Fruit fly (Drosophila melanogaster) whole organism, pupa: Measurements from ENCODE around the gene nwk.

Experiments used
- CG12605 ChIP-seq: fragments of 200-800 bp; sonication (Bioruptor generic); IDR thresholded peaks from 2 replicates; pipeline ENCODE4 v1.3.6; 2022; ENCODE audit warnings: missing biosample characterization, missing genetic modification characterization
- CG13204 ChIP-seq: fragments of 200-800 bp; sonication (Bioruptor generic); optimal IDR thresholded peaks from 2 replicates; lab custom pipeline; 2018; ENCODE audit warnings: missing biosample characterization, mild to moderate bottlenecking, missing genetic modification characterization, moderate library complexity
- CG4496 ChIP-seq: fragments of 200-800 bp; sonication (Bioruptor generic); IDR thresholded peaks from 3 replicates; pipeline ENCODE4 v1.3.6; 2022; ENCODE audit warnings: missing biosample characterization, missing genetic modification characterization
- CG8301 ChIP-seq: fragments of 200-800 bp; sonication (Bioruptor generic); optimal IDR thresholded peaks from 2 replicates; lab custom pipeline; 2018; ENCODE audit warnings: missing biosample characterization, mild to moderate bottlenecking, missing genetic modification characterization
- D1 ChIP-seq: fragments of 200-800 bp; sonication (Bioruptor generic); optimal IDR thresholded peaks from 2 replicates; lab custom pipeline; 2018; ENCODE audit warnings: missing biosample characterization, mild to moderate bottlenecking, missing genetic modification characterization, moderate library complexity
- EcR ChIP-seq: fragments of 200-800 bp; sonication (Bioruptor generic); optimal IDR thresholded peaks from 3 replicates; lab custom pipeline; 2019; ENCODE audit warnings: missing biosample characterization, missing genetic modification characterization, mild to moderate bottlenecking, moderate library complexity, missing genetic modification reagents
- Ets98B ChIP-seq: fragments of 200-800 bp; sonication (Bioruptor generic); IDR thresholded peaks from 2 replicates; pipeline ENCODE4 v1.3.6; 2022; ENCODE audit warnings: missing biosample characterization, missing genetic modification characterization
- Snoo ChIP-seq: fragments of 200-800 bp; sonication (Bioruptor generic); optimal IDR thresholded peaks from 3 replicates; lab custom pipeline; 2017; ENCODE audit warnings: missing biosample characterization, mild to moderate bottlenecking, missing genetic modification characterization, inconsistent platforms
- fd96Ca ChIP-seq: fragments of 200-800 bp; sonication (Bioruptor generic); IDR thresholded peaks from 3 replicates; pipeline ENCODE4 v1.3.6; 2022; ENCODE audit warnings: missing biosample characterization, missing genetic modification characterization

dm6 chr3L:9134349-9134748, 3.3 kb upstream of the nwk start, which contains the start of the genes bol and Dhpr:
- TF ChIP-seq Snoo (tag; lab: Kevin White, UChicago) (no peak), CG13204 (GFP tag; lab: Kevin White, UChicago) (no peak), CG8301 (no peak), EcR (GFP tag; lab: Kevin White, UChicago) (peak; percentile 65), Ets98B (GFP tag; lab: Robert Waterston, UW) (peak; percentile 37; the same call in 1 of the 2 replicates), D1 (tag; lab: Kevin White, UChicago) (no peak), CG4496 (GFP tag; lab: Robert Waterston, UW) (no peak; the same call in 2 of the 3 replicates), CG12605 (GFP tag; lab: Robert Waterston, UW) (peak; percentile 78), fd96Ca (no peak)
